Fruit fly (Drosophila melanogaster): ENCODE results near the gene Nubp2.

The Nubp2 gene

DNA sequence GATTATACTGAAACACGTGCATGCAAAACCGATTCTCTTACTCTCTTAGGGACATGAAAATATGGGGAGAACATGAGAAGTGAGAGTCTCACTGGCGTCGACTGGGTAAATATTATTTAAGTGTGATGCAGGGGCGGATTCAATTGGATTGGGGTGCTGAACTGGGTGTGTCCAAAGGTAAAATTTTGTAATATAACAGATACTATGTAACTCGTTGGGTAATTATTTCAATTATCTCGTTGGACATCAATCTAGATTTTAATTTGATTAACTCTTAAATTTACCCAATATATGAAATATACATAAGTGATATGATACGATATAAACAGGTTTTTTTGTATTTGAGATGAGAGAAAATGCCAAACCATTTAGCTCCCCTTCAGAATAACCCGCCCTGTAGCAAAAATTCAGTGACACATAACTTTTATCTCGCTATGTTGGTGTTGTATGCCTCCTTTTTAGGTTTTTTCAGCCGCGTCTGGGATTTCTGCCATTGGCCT lies 18.2 kb upstream of the Nubp2 start (continued):
- TF ChIP-seq CG18476 (GFP tag; optimal IDR thresholded peaks at IDR 0.05) (peak; percentile 93), danr (GFP tag; IDR thresholded peaks at IDR 0.05) (peak; percentile 85), grau (tag; optimal IDR thresholded peaks at IDR 0.05) (peak; percentile 93), dmrt99B (tag; optimal IDR thresholded peaks at IDR 0.05) (peak; percentile 93), CG13287 (GFP tag; IDR thresholded peaks at IDR 0.05; ENCODE audit: partially characterized antibody) (0 out of 2 replicates have a peak, but pooled peaks have one; percentile 21), CG18599 (GFP tag; optimal IDR thresholded peaks at IDR 0.05) (peak; percentile 98), eyg (GFP tag; optimal IDR thresholded peaks at IDR 0.05) (peak; percentile 82), CG13296 (GFP tag; optimal IDR thresholded peaks at IDR 0.05) (peak; percentile 94), CG12071 (GFP tag; optimal IDR thresholded peaks at IDR 0.05) (peak; percentile 81), CG1647 (GFP tag; optimal IDR thresholded peaks at IDR 0.05) (peak; percentile 92), NK7.1 (GFP tag; optimal IDR thresholded peaks at IDR 0.05) (peak; percentile 71), ro (GFP tag; IDR thresholded peaks at IDR 0.05) (peak; percentile 72; the same call in 1 of the 2 replicates), run (tag; optimal IDR thresholded peaks at IDR 0.05) (peak; percentile 73), ara (GFP tag; IDR thresholded peaks at IDR 0.05) (peak; percentile 84), Hr78 (GFP tag; optimal IDR thresholded peaks at IDR 0.05) (peak in 1 of 2 experiments; percentile 58), eve (GFP tag; optimal IDR thresholded peaks at IDR 0.05) (peak in 1 of 2 experiments; percentile 80), zf30C (GFP tag; optimal IDR thresholded peaks at IDR 0.05) (no peak), CG34224 (GFP tag; IDR thresholded peaks at IDR 0.05; ENCODE audit: partially characterized antibody) (peak; percentile 52; the same call in 1 of the 3 replicates), Ets65A (GFP tag) (peak; percentile 99), ttk (GFP tag; IDR thresholded peaks at IDR 0.05) (peak; percentile 89; the same call in 1 of the 2 replicates), sima (GFP tag; optimal IDR thresholded peaks at IDR 0.05) (peak; percentile 48), ab (GFP tag; optimal IDR thresholded peaks at IDR 0.05) (peak; percentile 80), CG9817 (tag; optimal IDR thresholded peaks at IDR 0.05) (peak; percentile 95), Sry-δ (GFP tag; optimal IDR thresholded peaks at IDR 0.05) (peak; percentile 60), gsb-n (tag; optimal IDR thresholded peaks at IDR 0.05) (peak; percentile 76), HHEX (GFP tag; optimal IDR thresholded peaks at IDR 0.05) (peak; percentile 96), slp2 (GFP tag; optimal IDR thresholded peaks at IDR 0.05) (peak; percentile 88), CG18011 (GFP tag; optimal IDR thresholded peaks at IDR 0.05) (peak; percentile 84), CG15479 (GFP tag; optimal IDR thresholded peaks at IDR 0.05) (no peak), ac (GFP tag; optimal IDR thresholded peaks at IDR 0.05) (peak; percentile 13), sug (tag; optimal IDR thresholded peaks at IDR 0.05) (peak; percentile 92), ci (GFP tag; IDR thresholded peaks at IDR 0.05) (peak; percentile 86; the same call in 2 of the 3 replicates), Fer2 (tag; optimal IDR thresholded peaks at IDR 0.05) (peak; percentile 93), tap (tag; optimal IDR thresholded peaks at IDR 0.05) (peak; percentile 56), vnd (GFP tag; IDR thresholded peaks at IDR 0.05; ENCODE audit: partially characterized antibody) (no peak), oc (tag; optimal IDR thresholded peaks at IDR 0.05) (peak; percentile 78), disco-r (GFP tag; optimal IDR thresholded peaks at IDR 0.05) (peak; percentile 84), Rx (GFP tag; IDR thresholded peaks at IDR 0.05) (peak; percentile 74), CG9797 (GFP tag; optimal IDR thresholded peaks at IDR 0.05) (peak; percentile 2), CG7357 (GFP tag; IDR thresholded peaks at IDR 0.05) (peak; percentile 89), Jarid2 (GFP tag; optimal IDR thresholded peaks at IDR 0.05) (peak; percentile 74), Aef1 (GFP tag; IDR thresholded peaks at IDR 0.05) (peak; percentile 93), Lim3 (GFP tag; IDR thresholded peaks at IDR 0.05) (0 out of 2 replicates have a peak, but pooled peaks have one; percentile 46), wek (GFP tag; optimal IDR thresholded peaks at IDR 0.05) (peak; percentile 60), H2.0 (GFP tag; IDR thresholded peaks at IDR 0.05) (peak; percentile 90), Gsc (GFP tag; IDR thresholded peaks at IDR 0.05) (no peak), dati (GFP tag; IDR thresholded peaks at IDR 0.05) (peak; percentile 34; the same call in 1 of the 2 replicates), ham (GFP tag; IDR thresholded peaks at IDR 0.05) (peak; percentile 79; the same call in 1 of the 2 replicates), Sry-β (GFP tag; optimal IDR thresholded peaks at IDR 0.05) (peak; percentile 15)

Measured in whole organism, embryonic.